Worm (Caenorhabditis elegans): ENCODE data around the gene prx-14.
"Not testable (repeated sequence)": the region's sequence is repeated elsewhere in the genome, so short reads cannot be mapped to it uniquely, and the experiment has no call there.

Gene prx-14

DNA sequence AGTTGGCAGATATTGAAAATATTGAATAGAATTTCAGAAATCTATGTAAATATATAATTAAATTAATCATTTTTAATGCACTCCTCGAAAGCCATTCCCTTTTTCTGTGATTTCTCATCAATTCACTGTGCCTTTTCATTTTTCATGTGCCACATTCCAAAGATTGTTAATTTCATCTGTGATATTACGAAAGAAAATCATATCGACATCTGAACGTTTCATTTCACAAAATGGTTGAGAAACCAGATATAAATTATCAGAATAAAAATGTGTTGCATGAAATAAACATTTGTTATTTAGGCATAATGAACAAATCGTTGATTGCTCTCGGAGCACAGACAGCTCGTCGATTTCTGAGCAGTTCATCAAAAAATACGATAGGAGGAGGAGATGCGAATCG, 1.1 kb downstream of the prx-14 start, which contains the start of gene nuaf-3:
TSS of gene nuaf-3 (plus strand) at position 301 of the 400 bp plus-strand sequence.
- TF ChIP-seq unc-130 (GFP tag; optimal IDR thresholded peaks at IDR 0.05) (no peak), efl-1 (GFP tag; optimal IDR thresholded peaks at IDR 0.05) (no peak), B0035.1 (tag; optimal IDR thresholded peaks at IDR 0.05) (no peak), cebp-1 (GFP tag; IDR thresholded peaks at IDR 0.05) (no peak), cebp-1 (tag; optimal IDR thresholded peaks at IDR 0.05) (peak; percentile 0), pha-4 (tag; optimal IDR thresholded peaks at IDR 0.05) (no peak), T07F8.4 (tag; optimal IDR thresholded peaks at IDR 0.05) (no peak), nhr-90 (tag; optimal IDR thresholded peaks at IDR 0.05) (no peak), ztf-22 (GFP tag; optimal IDR thresholded peaks at IDR 0.05) (no peak)

DNA sequence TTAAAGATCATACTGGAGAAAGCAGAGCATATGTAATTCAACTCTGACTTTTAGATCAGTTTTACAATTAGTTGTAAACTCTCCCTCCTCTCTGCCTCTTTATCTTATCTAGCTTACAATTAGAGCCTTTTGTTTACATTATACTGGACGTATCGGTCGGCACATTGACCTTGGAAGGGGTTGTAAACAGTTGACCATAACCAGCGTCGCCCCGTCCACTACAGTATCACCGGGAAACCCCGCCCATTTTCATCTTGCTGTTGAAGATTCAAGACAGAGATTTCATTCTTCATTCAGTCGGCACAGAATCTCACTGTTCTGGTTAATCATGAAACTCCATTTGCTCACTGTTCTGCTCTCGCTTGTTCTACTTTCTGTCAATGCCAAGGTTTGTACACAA, 3.8 kb downstream of the prx-14 start, which contains the start of gene sdz-27:
TSS of gene sdz-27 (plus strand) at position 301 of the 400 bp plus-strand sequence.
- TF ChIP-seq cebp-1 (GFP tag; IDR thresholded peaks at IDR 0.05) (no peak), cebp-1 (tag; optimal IDR thresholded peaks at IDR 0.05) (no peak), rec-8 (tag; optimal IDR thresholded peaks at IDR 0.05) (no peak), mel-28 (tag; optimal IDR thresholded peaks at IDR 0.05; ENCODE audit: borderline replicate concordance) (no peak), D2030.7 (GFP tag; IDR thresholded peaks at IDR 0.05) (no peak), ceh-100 (GFP tag; IDR thresholded peaks at IDR 0.05) (no peak), dpff-1 (tag; optimal IDR thresholded peaks at IDR 0.05) (no peak), aptf-2 (GFP tag; conservative IDR thresholded peaks at IDR 0.05) (no peak), rcor-1 (GFP tag; IDR thresholded peaks at IDR 0.05) (no peak), nfya-1 (tag; optimal IDR thresholded peaks at IDR 0.05; ENCODE audit: borderline replicate concordance, insufficient read depth) (no peak), B0336.3 (GFP tag; IDR thresholded peaks at IDR 0.05) (no peak), zim-3 (tag; optimal IDR thresholded peaks at IDR 0.05) (no peak), Y67H2A.10 (GFP tag; conservative IDR thresholded peaks at IDR 0.05) (no peak), nhr-179 (tag; optimal IDR thresholded peaks at IDR 0.05) (no peak), aptf-3 (GFP tag; IDR thresholded peaks at IDR 0.05) (no peak), snpc-1.1 (tag; optimal IDR thresholded peaks at IDR 0.05; ENCODE audit: insufficient read depth) (no peak), nhr-90 (tag; optimal IDR thresholded peaks at IDR 0.05) (no peak), akir-1 (GFP tag; optimal IDR thresholded peaks at IDR 0.05) (no peak)

DNA sequence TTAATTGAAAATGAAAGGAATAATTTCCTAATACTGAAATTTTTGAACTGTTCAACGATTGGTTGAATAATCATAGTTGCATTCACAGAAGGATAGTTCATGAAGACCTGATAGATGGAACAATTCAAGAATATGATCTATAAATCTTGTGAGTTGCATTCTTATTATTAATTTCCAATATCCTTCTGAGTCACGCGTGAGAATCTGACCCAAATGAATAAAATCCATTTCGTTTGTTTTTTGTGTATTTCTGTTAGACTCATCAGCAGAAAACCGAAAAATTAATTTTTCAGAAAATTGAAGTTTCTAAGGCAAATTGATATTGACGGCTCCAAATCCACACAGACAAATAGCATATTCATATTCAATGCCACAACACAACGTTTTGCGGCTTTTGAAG, 6.5 kb downstream of the prx-14 start, which contains the start of gene fbxb-79:
TSS of gene fbxb-79 (minus strand) at position 101 of the 400 bp plus-strand sequence.
- TF ChIP-seq fkh-3 (tag; optimal IDR thresholded peaks at IDR 0.05): no peak
- TF ChIP-seq ZK185.1 (tag; optimal IDR thresholded peaks at IDR 0.05; ENCODE audit: poor library complexity, severe bottlenecking): no peak
- TF ChIP-seq Y56A3A.18 (GFP tag; IDR thresholded peaks at IDR 0.05): no peak
- no peak for TF ChIP-seq chd-7 (tag; optimal IDR thresholded peaks at IDR 0.05)
- TF ChIP-seq cebp-2 (GFP tag; IDR thresholded peaks at IDR 0.05): no peak
- no peak for TF ChIP-seq madf-8 (GFP tag; conservative IDR thresholded peaks at IDR 0.05)

DNA sequence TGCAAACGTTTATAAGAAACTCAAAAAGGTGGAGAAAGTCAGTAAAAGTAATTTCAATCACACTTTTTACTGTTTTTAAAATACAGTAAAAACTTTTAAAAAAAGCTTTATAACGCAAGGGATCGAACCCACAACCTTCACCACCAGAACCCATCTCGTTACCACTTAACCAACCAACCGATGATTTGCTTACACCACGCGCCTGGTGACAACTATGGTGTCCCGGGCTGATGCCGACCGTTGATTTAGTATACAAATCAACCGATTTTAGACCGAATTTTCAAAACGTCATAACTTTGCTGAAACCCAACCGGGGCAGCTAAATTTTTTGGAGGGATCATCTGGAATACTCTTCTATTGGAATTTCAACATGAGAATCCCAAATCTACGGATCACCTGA, 13.9 kb downstream of the prx-14 start:
- TF ChIP-seq D2030.7 (GFP tag; IDR thresholded peaks at IDR 0.05) (peak; percentile 60), Y95B8A.8 (GFP tag; IDR thresholded peaks at IDR 0.05) (0 out of 2 replicates have a peak, but pooled peaks have one; percentile 49), hsf-1 (GFP tag; IDR thresholded peaks at IDR 0.05) (0 out of 2 replicates have a peak, but pooled peaks have one; percentile 58), nhr-120 (GFP tag; IDR thresholded peaks at IDR 0.05) (0 out of 2 replicates have a peak, but pooled peaks have one; percentile 60), ztf-25 (GFP tag; IDR thresholded peaks at IDR 0.05) (peak; percentile 82), rpc-1 (tag; optimal IDR thresholded peaks at IDR 0.05) (peak; percentile 15), C17E4.6 (GFP tag; IDR thresholded peaks at IDR 0.05) (0 out of 2 replicates have a peak, but pooled peaks have one; percentile 23), nfyb-1 (GFP tag; IDR thresholded peaks at IDR 0.05) (peak; percentile 70), B0261.1 (tag; optimal IDR thresholded peaks at IDR 0.05) (peak; percentile 47), hmg-1.2 (GFP tag; IDR thresholded peaks at IDR 0.05) (peak; percentile 55), egl-44 (GFP tag; IDR thresholded peaks at IDR 0.05) (peak; percentile 55; the same call in 1 of the 2 replicates), tbp1 (GFP tag; optimal IDR thresholded peaks at IDR 0.05) (peak; percentile 77), lin-26 (GFP tag; IDR thresholded peaks at IDR 0.05) (peak; percentile 91), ceh-100 (GFP tag; IDR thresholded peaks at IDR 0.05) (peak; percentile 65; the same call in 1 of the 2 replicates)
- not testable (repeated sequence) for TF ChIP-seq rpc-1 (optimal IDR thresholded peaks at IDR 0.05)
